Worm (Caenorhabditis elegans): Measurements from ENCODE around the gene F38B6.2.
A peak's percentile ranks its signal among the peaks of the same experiment; 100 is the strongest.

F38B6.2 gene

ce11 chrX:6741532-6741931 is 43.2 kb downstream of the F38B6.2 start (continued):
- TF ChIP-seq nhr-47 (tag; optimal IDR thresholded peaks at IDR 0.05) (no peak), Y116A8C.19 (tag; optimal IDR thresholded peaks at IDR 0.05; ENCODE audit: borderline replicate concordance) (no peak), lsy-2 (tag; optimal IDR thresholded peaks at IDR 0.05) (peak; percentile 48 to 58), ztf-4 (tag; optimal IDR thresholded peaks at IDR 0.05) (peak; percentile 79), efl-3 (GFP tag; optimal IDR thresholded peaks at IDR 0.05) (no peak), hpl-2 (GFP tag; optimal IDR thresholded peaks at IDR 0.05) (no peak), nhr-28 (tag; optimal IDR thresholded peaks at IDR 0.05) (no peak), nhr-11 (tag; optimal IDR thresholded peaks at IDR 0.05) (no peak), lin-13 (GFP tag; optimal IDR thresholded peaks at IDR 0.05) (peak; percentile 34), egl-27 (tag; optimal IDR thresholded peaks at IDR 0.05) (peak in 1 of 2 experiments; percentile 26), tlp-1 (tag; optimal IDR thresholded peaks at IDR 0.05) (no peak), ceh-8 (GFP tag; optimal IDR thresholded peaks at IDR 0.05) (no peak), mab-9 (GFP tag; IDR thresholded peaks at IDR 0.05) (peak; percentile 57), zag-1 (tag; optimal IDR thresholded peaks at IDR 0.05) (no peak), nhr-12 (tag; optimal IDR thresholded peaks at IDR 0.05) (no peak), fkh-10 (GFP tag; optimal IDR thresholded peaks at IDR 0.05) (no peak), xbp-1 (tag; optimal IDR thresholded peaks at IDR 0.05) (no peak), pqm-1 (tag; optimal IDR thresholded peaks at IDR 0.05) (no peak), lin-14 (GFP tag; optimal IDR thresholded peaks at IDR 0.05) (peak; percentile 42), ceh-90 (tag; optimal IDR thresholded peaks at IDR 0.05) (no peak), grh-1 (GFP tag; IDR thresholded peaks at IDR 0.05) (peak; percentile 85), C34B4.2 (tag; optimal IDR thresholded peaks at IDR 0.05) (no peak), mef-2 (tag; optimal IDR thresholded peaks at IDR 0.05) (no peak), unc-86 (tag; optimal IDR thresholded peaks at IDR 0.05) (no peak), irx-1 (tag; optimal IDR thresholded peaks at IDR 0.05) (no peak), skn-1 (tag; optimal IDR thresholded peaks at IDR 0.05) (peak; percentile 4), nhr-85 (tag) (peak; percentile 98), sup-37 (GFP tag; optimal IDR thresholded peaks at IDR 0.05) (no peak), sox-4 (tag; optimal IDR thresholded peaks at IDR 0.05) (no peak), unc-98 (GFP tag; IDR thresholded peaks at IDR 0.05) (no peak), egl-13 (tag; optimal IDR thresholded peaks at IDR 0.05) (no peak), dpl-1 (GFP tag; optimal IDR thresholded peaks at IDR 0.05) (peak; percentile 8 to 17 (median 17)), swsn-7 (tag; optimal IDR thresholded peaks at IDR 0.05) (no peak), tbx-2 (tag; optimal IDR thresholded peaks at IDR 0.05) (no peak)

- peak; percentile 17 for TF ChIP-seq sup-37 (GFP tag; optimal IDR thresholded peaks at IDR 0.05)
- peak; percentile 77 for TF ChIP-seq snu-23 (GFP tag; optimal IDR thresholded peaks at IDR 0.05)
- TF ChIP-seq ztf-4 (tag; optimal IDR thresholded peaks at IDR 0.05): peak; percentile 90
- no peak for TF ChIP-seq ceh-90 (tag; optimal IDR thresholded peaks at IDR 0.05)
- TF ChIP-seq fos-1 (tag; optimal IDR thresholded peaks at IDR 0.05): peak; percentile 73
- TF ChIP-seq C16A3.4 (tag; optimal IDR thresholded peaks at IDR 0.05): peak; percentile 64
- no peak for TF ChIP-seq nhr-237 (tag; optimal IDR thresholded peaks at IDR 0.05)
- TF ChIP-seq lir-3 (tag; optimal IDR thresholded peaks at IDR 0.05; ENCODE audit: poor library complexity): no peak
- TF ChIP-seq F16B12.6 (tag; optimal IDR thresholded peaks at IDR 0.05): no peak
- TF ChIP-seq egl-27 (tag; optimal IDR thresholded peaks at IDR 0.05): peak; percentile 89 to 91
- peak; percentile 77 for TF ChIP-seq unc-86 (tag; optimal IDR thresholded peaks at IDR 0.05)
- peak; percentile 76 for TF ChIP-seq unc-130 (tag; optimal IDR thresholded peaks at IDR 0.05)
- TF ChIP-seq efl-1 (optimal IDR thresholded peaks at IDR 0.05): peak; percentile 56 to 63
- TF ChIP-seq efl-1 (GFP tag; optimal IDR thresholded peaks at IDR 0.05 in 1 of 2): peak; percentile 32 to 94
- TF ChIP-seq unc-30 (tag; optimal IDR thresholded peaks at IDR 0.05): no peak
- peak; percentile 55; the same call in 1 of the 2 replicates for TF ChIP-seq ceh-88 (GFP tag; IDR thresholded peaks at IDR 0.05)
- peak; percentile 95 for TF ChIP-seq nhr-71 (tag; optimal IDR thresholded peaks at IDR 0.05)
- TF ChIP-seq zag-1 (tag; optimal IDR thresholded peaks at IDR 0.05): no peak
- no peak for TF ChIP-seq ceh-63 (GFP tag; optimal IDR thresholded peaks at IDR 0.05)
- peak; percentile 75 to 93 (median 78) for TF ChIP-seq ceh-82 (tag; optimal IDR thresholded peaks at IDR 0.05)
- peak; percentile 77 to 87 for TF ChIP-seq lsy-2 (tag; optimal IDR thresholded peaks at IDR 0.05)
- peak; percentile 89 for TF ChIP-seq nhr-20 (tag; optimal IDR thresholded peaks at IDR 0.05)
- TF ChIP-seq hlh-17 (GFP tag; optimal IDR thresholded peaks at IDR 0.05; ENCODE audit: borderline replicate concordance): no peak
- TF ChIP-seq ceh-8 (GFP tag; optimal IDR thresholded peaks at IDR 0.05): peak; percentile 78
- TF ChIP-seq isw-1 (GFP tag; IDR thresholded peaks at IDR 0.05): peak; percentile 80
- TF ChIP-seq nhr-90 (tag; optimal IDR thresholded peaks at IDR 0.05; ENCODE audit: poor library complexity): peak; percentile 69
- peak; percentile 43 for TF ChIP-seq efl-3 (GFP tag; optimal IDR thresholded peaks at IDR 0.05)
These were observed 43.8 kb downstream of the F38B6.2 start, which contains the start of gene mdl-1 for ce11 chrX:6742011-6742683. Gene mdl-1 (plus strand): TSS chrX:6742351.
